Worm (Caenorhabditis elegans) whole organism, young adult: ENCODE data around the gene hrg-2.

Source experiments
- F22D6.2 ChIP-seq: sonication (generic microtip); optimal IDR thresholded peaks from 2 replicates; lab custom pipeline; 2016; ENCODE audit warnings: mild to moderate bottlenecking, missing genetic modification characterization, missing compliant biosample characterization
- F33H1.4 ChIP-seq: fragments of 200-800 bp; sonication (Bioruptor generic); IDR thresholded peaks from 2 replicates; pipeline ENCODE4 v1.3.6; 2022; ENCODE audit warnings: missing genetic modification reagents, missing genetic modification characterization, missing compliant biosample characterization
- F39B2.1 ChIP-seq: fragments of 200-800 bp; sonication (Bioruptor generic); IDR thresholded peaks from 2 replicates; pipeline ENCODE4 v1.3.6; 2022; ENCODE audit warnings: missing genetic modification reagents, missing genetic modification characterization, missing compliant biosample characterization
- F52B5.7 ChIP-seq: sonication (generic microtip); optimal IDR thresholded peaks from 2 replicates; lab custom pipeline; 2016; ENCODE audit warnings: mild to moderate bottlenecking, missing genetic modification characterization, missing compliant biosample characterization
- K12H6.12 ChIP-seq: fragments of 200-800 bp; sonication (Bioruptor generic); optimal IDR thresholded peaks from 2 replicates; lab custom pipeline; 2018; ENCODE audit warnings: mild to moderate bottlenecking, missing genetic modification characterization, missing compliant biosample characterization
- T26A5.8 ChIP-seq: sonication (generic microtip); optimal IDR thresholded peaks from 2 replicates; lab custom pipeline; 2016; ENCODE audit warnings: missing genetic modification characterization, missing compliant biosample characterization
- Y95B8A.8 ChIP-seq: fragments of 200-800 bp; sonication (Bioruptor generic); IDR thresholded peaks from 2 replicates; pipeline ENCODE4 v1.3.6; 2022; ENCODE audit warnings: missing genetic modification reagents, missing genetic modification characterization, missing compliant biosample characterization
- ama-1 ChIP-seq, 3 experiments: fragments of 150-350 bp in 1 of 3; sonication (generic microtip) in 2 of 3; optimal IDR thresholded peaks; 2 replicates each; lab custom pipeline; 2014 to 2018; ENCODE audit warnings: missing biosample characterization in 2 of 3, missing genetic modification characterization in 2 of 3, missing genetic modification reagents in 2 of 3
- aptf-2 ChIP-seq: fragments of 200-800 bp; sonication (Bioruptor generic); conservative IDR thresholded peaks from 2 replicates; pipeline ENCODE4 v1.3.6; 2022; ENCODE audit warnings: missing genetic modification reagents, missing genetic modification characterization, missing compliant biosample characterization
- atf-7 ChIP-seq: sonication (generic microtip); optimal IDR thresholded peaks from 2 replicates; lab custom pipeline; 2017; ENCODE audit warnings: mild to moderate bottlenecking, missing genetic modification characterization, missing compliant biosample characterization
- attf-3 ChIP-seq: fragments of 200-800 bp; sonication (Bioruptor generic); conservative IDR thresholded peaks from 2 replicates; pipeline ENCODE4 v1.3.6; 2022; ENCODE audit warnings: missing genetic modification reagents, missing genetic modification characterization, missing compliant biosample characterization
- attf-5 ChIP-seq: fragments of 200-800 bp; sonication (Bioruptor generic); optimal IDR thresholded peaks from 2 replicates; lab custom pipeline; 2018; ENCODE audit warnings: mild to moderate bottlenecking, missing genetic modification characterization, missing compliant biosample characterization
- ceh-100 ChIP-seq: fragments of 200-800 bp; sonication (Bioruptor generic); IDR thresholded peaks from 2 replicates; pipeline ENCODE4 v1.3.6; 2022; ENCODE audit warnings: missing genetic modification reagents, missing genetic modification characterization, missing compliant biosample characterization
- ceh-27 ChIP-seq: fragments of 200-800 bp; sonication (Bioruptor generic); optimal IDR thresholded peaks from 2 replicates; lab custom pipeline; 2018; ENCODE audit warnings: mild to moderate bottlenecking, missing genetic modification characterization, moderate library complexity, missing compliant biosample characterization
- die-1 ChIP-seq: sonication (generic microtip); optimal IDR thresholded peaks from 2 replicates; lab custom pipeline; 2016; ENCODE audit warnings: missing genotype, mild to moderate bottlenecking, missing genetic modification characterization, missing compliant biosample characterization
- dpff-1 ChIP-seq: sonication (generic microtip); optimal IDR thresholded peaks from 2 replicates; lab custom pipeline; 2017; ENCODE audit warnings: mild to moderate bottlenecking, missing genetic modification characterization, missing compliant biosample characterization
- dpl-1 ChIP-seq: fragments of 150-350 bp; optimal IDR thresholded peaks from 2 replicates; lab custom pipeline; 2014; ENCODE audit warnings: missing biosample characterization, missing genetic modification reagents, missing genetic modification characterization
- efl-1 ChIP-seq: fragments of 150-350 bp; optimal IDR thresholded peaks from 2 replicates; lab custom pipeline; 2014; ENCODE audit warnings: missing biosample characterization, missing genetic modification reagents, missing genetic modification characterization
- egrh-3 ChIP-seq: fragments of 200-800 bp; sonication (Bioruptor generic); IDR thresholded peaks from 2 replicates; pipeline ENCODE4 v1.3.6; 2022; ENCODE audit warnings: missing genetic modification reagents, missing genetic modification characterization, missing compliant biosample characterization
- fkh-3 ChIP-seq: sonication (generic microtip); optimal IDR thresholded peaks from 2 replicates; lab custom pipeline; 2016; ENCODE audit warnings: mild to moderate bottlenecking, missing genetic modification characterization, missing compliant biosample characterization
- hmg-1.2 ChIP-seq: fragments of 200-800 bp; sonication (Bioruptor generic); IDR thresholded peaks from 2 replicates; pipeline ENCODE4 v1.3.6; 2022; ENCODE audit warnings: missing genetic modification reagents, missing genetic modification characterization, missing compliant biosample characterization
- hmg-20 ChIP-seq: fragments of 200-800 bp; sonication (Bioruptor generic); IDR thresholded peaks from 2 replicates; pipeline ENCODE4 v1.3.6; 2022; ENCODE audit warnings: missing genetic modification reagents, missing genetic modification characterization, missing compliant biosample characterization
- lin-26 ChIP-seq: fragments of 200-800 bp; sonication (Bioruptor generic); IDR thresholded peaks from 2 replicates; pipeline ENCODE4 v1.3.6; 2022; ENCODE audit warnings: missing genetic modification reagents, missing genetic modification characterization, missing compliant biosample characterization
- lin-40 ChIP-seq: sonication (generic microtip); optimal IDR thresholded peaks from 2 replicates; lab custom pipeline; 2016; ENCODE audit warnings: missing genetic modification characterization, mild to moderate bottlenecking, missing compliant biosample characterization, missing genotype, missing genetic modification reagents
- madf-10 ChIP-seq: sonication (generic microtip); optimal IDR thresholded peaks from 2 replicates; lab custom pipeline; 2016; ENCODE audit warnings: mild to moderate bottlenecking, missing genetic modification characterization, missing compliant biosample characterization
- madf-6 ChIP-seq: fragments of 200-800 bp; sonication (Bioruptor generic); IDR thresholded peaks from 2 replicates; pipeline ENCODE4 v1.3.6; 2022; ENCODE audit warnings: missing genetic modification reagents, missing genetic modification characterization, missing compliant biosample characterization
- nfyb-1 ChIP-seq: fragments of 200-800 bp; sonication (Bioruptor generic); IDR thresholded peaks from 2 replicates; pipeline ENCODE4 v1.3.6; 2022; ENCODE audit warnings: missing genetic modification reagents, missing genetic modification characterization, missing compliant biosample characterization
- nhr-120 ChIP-seq: fragments of 200-800 bp; sonication (Bioruptor generic); IDR thresholded peaks from 2 replicates; pipeline ENCODE4 v1.3.6; 2022; ENCODE audit warnings: missing genetic modification characterization, missing compliant biosample characterization
- repo-1 ChIP-seq: sonication (generic microtip); optimal IDR thresholded peaks from 2 replicates; lab custom pipeline; 2017; ENCODE audit warnings: mild to moderate bottlenecking, missing genetic modification characterization, missing compliant biosample characterization
- sdz-38 ChIP-seq: sonication (generic microtip); optimal IDR thresholded peaks from 2 replicates; lab custom pipeline; 2016; ENCODE audit warnings: missing genotype, missing genetic modification characterization, missing compliant biosample characterization
- sea-2 ChIP-seq: fragments of 200-800 bp; sonication (Bioruptor generic); IDR thresholded peaks from 2 replicates; pipeline ENCODE4 v1.3.6; 2022; ENCODE audit warnings: missing genetic modification characterization, missing compliant biosample characterization
- unc-62 ChIP-seq: fragments of 150-350 bp; optimal IDR thresholded peaks from 2 replicates; lab custom pipeline; 2014; ENCODE audit warnings: missing biosample characterization, missing genetic modification reagents, missing genetic modification characterization
- zfh-2 ChIP-seq: fragments of 200-800 bp; sonication (Bioruptor generic); conservative IDR thresholded peaks from 2 replicates; pipeline ENCODE4 v1.3.6; 2022; ENCODE audit warnings: missing genetic modification reagents, missing genetic modification characterization, missing compliant biosample characterization
- ztf-22 ChIP-seq: fragments of 200-800 bp; sonication (Bioruptor generic); optimal IDR thresholded peaks from 2 replicates; lab custom pipeline; 2018; ENCODE audit warnings: mild to moderate bottlenecking, missing genetic modification characterization, moderate library complexity, missing compliant biosample characterization
- ztf-25 ChIP-seq: fragments of 200-800 bp; sonication (Bioruptor generic); IDR thresholded peaks from 2 replicates; pipeline ENCODE4 v1.3.6; 2022; ENCODE audit warnings: missing genetic modification reagents, missing genetic modification characterization, missing compliant biosample characterization
- ztf-28 ChIP-seq: fragments of 200-800 bp; sonication (Bioruptor generic); IDR thresholded peaks from 2 replicates; pipeline ENCODE4 v1.3.6; 2022; ENCODE audit warnings: missing genetic modification reagents, missing genetic modification characterization, missing compliant biosample characterization
- ztf-3 ChIP-seq: fragments of 200-800 bp; sonication (Bioruptor generic); optimal IDR thresholded peaks from 2 replicates; lab custom pipeline; 2018; ENCODE audit warnings: mild to moderate bottlenecking, missing genetic modification characterization, missing compliant biosample characterization

The hrg-2 gene

ce11 chrV:12410416-12411001, at the start of gene hrg-2:
TSS of gene hrg-2 (minus strand) at chrV:12410513.
- TF ChIP-seq ceh-27 (GFP tag; lab: Kevin White, UChicago): no peak
- TF ChIP-seq Y95B8A.8 (GFP tag; lab: Robert Waterston, UW): no peak
- TF ChIP-seq ztf-22 (GFP tag; lab: Kevin White, UChicago): no peak
- no peak for TF ChIP-seq F22D6.2
- no peak for TF ChIP-seq K12H6.12
- no peak for TF ChIP-seq nhr-120
- no peak for TF ChIP-seq nfyb-1 (GFP tag; lab: Robert Waterston, UW)
- TF ChIP-seq F52B5.7 (tag; lab: Kevin White, UChicago): no peak
- TF ChIP-seq ama-1 (optimal IDR thresholded peaks at IDR 0.05; lab: Kevin White, UChicago): no peak
- no peak for TF ChIP-seq ama-1 (GFP tag; optimal IDR thresholded peaks at IDR 0.05; lab: Kevin White, UChicago)
- TF ChIP-seq ztf-28 (GFP tag; lab: Robert Waterston, UW): no peak
- TF ChIP-seq lin-40: no peak
- no peak for TF ChIP-seq ceh-100 (GFP tag; lab: Robert Waterston, UW)

ce11 chrV:12455695-12456094, 45.4 kb upstream of the hrg-2 start:
- no peak for TF ChIP-seq ceh-100 (GFP tag; lab: Robert Waterston, UW)
- TF ChIP-seq aptf-2 (GFP tag; lab: Robert Waterston, UW): no peak
- TF ChIP-seq ama-1 (optimal IDR thresholded peaks at IDR 0.05; lab: Kevin White, UChicago): no peak
- no peak for TF ChIP-seq ama-1 (GFP tag; optimal IDR thresholded peaks at IDR 0.05; lab: Kevin White, UChicago)
- no peak for TF ChIP-seq attf-5 (GFP tag; lab: Kevin White, UChicago)
- 0 out of 2 replicates have a peak, but pooled peaks have one; percentile 4 for TF ChIP-seq hmg-1.2
- TF ChIP-seq dpff-1 (tag; lab: Kevin White, UChicago): no peak
- peak; percentile 81; the same call in 1 of the 2 replicates for TF ChIP-seq egrh-3 (GFP tag; lab: Robert Waterston, UW)

DNA sequence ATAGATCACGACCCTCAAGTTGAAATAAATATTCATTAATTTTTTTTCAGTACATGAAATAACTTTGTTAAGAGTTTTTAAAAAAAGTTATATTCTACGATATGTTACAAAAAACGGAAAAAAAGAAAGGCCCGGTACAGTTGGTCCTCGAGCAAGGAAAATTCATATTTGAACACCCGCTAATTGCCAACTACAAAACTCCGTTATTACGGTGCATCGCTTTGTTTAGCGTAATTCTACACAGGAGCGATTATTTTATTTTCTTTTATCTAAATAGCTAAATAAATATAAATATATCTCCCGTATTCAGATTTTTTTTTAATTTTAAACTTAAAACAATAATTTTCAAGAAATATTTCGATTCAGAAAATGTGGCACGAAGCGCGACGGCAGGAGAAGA, 40.1 kb upstream of the hrg-2 start, which contains the start of gene F28C1.1:
Gene F28C1.1 (plus strand): TSS at position 365 of the 400 bp plus-strand sequence.
- peak; percentile 51 for TF ChIP-seq efl-1 (GFP tag; lab: Kevin White, UChicago)
- TF ChIP-seq sea-2 (GFP tag; lab: Robert Waterston, UW): no peak
- no peak for TF ChIP-seq unc-62 (GFP tag; lab: Kevin White, UChicago)
- TF ChIP-seq attf-3 (GFP tag; lab: Robert Waterston, UW): peak; percentile 93
- TF ChIP-seq madf-6 (GFP tag; lab: Robert Waterston, UW): no peak
- peak; percentile 7 for TF ChIP-seq dpl-1 (GFP tag; lab: Kevin White, UChicago)

DNA sequence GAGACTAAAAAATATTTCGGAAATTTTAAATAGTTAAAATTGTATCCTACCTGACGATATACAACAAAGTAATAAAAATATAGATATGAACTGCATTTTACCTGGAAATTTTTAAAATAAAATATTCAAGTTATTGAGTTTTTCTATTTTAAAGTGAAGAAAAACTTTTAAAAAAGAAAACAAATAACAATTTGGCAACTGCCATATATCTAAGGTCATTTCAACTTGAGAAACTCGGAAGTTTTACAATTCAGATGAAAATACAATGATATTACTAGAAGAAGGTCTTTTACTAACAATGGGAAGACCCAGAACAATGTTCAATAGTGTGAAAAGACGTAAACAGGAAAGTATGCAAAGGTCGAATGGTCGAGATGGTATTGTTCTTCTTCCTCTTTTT, 39.6 kb upstream of the hrg-2 start, which contains the start of gene C54D10.10:
Gene C54D10.10 (minus strand): TSS at position 101 of the 400 bp plus-strand sequence.
- TF ChIP-seq atf-7 (tag; lab: Kevin White, UChicago) (no peak), madf-10 (tag; lab: Kevin White, UChicago) (no peak)
- TF ChIP-seq, all 124 proteins: peak for 0

- no peak for TF ChIP-seq F33H1.4 (GFP tag; lab: Robert Waterston, UW)
- no peak for TF ChIP-seq lin-26 (GFP tag; lab: Robert Waterston, UW)
- no peak for TF ChIP-seq repo-1 (tag; lab: Kevin White, UChicago)
- no peak for TF ChIP-seq zfh-2 (GFP tag; lab: Robert Waterston, UW)
- TF ChIP-seq die-1 (tag; lab: Kevin White, UChicago): no peak
- TF ChIP-seq ztf-3 (GFP tag; lab: Kevin White, UChicago): no peak
- TF ChIP-seq ama-1 (optimal IDR thresholded peaks at IDR 0.05; lab: Kevin White, UChicago): no peak
- TF ChIP-seq ama-1 (GFP tag; optimal IDR thresholded peaks at IDR 0.05; lab: Kevin White, UChicago): no peak
- TF ChIP-seq T26A5.8 (tag; lab: Kevin White, UChicago): no peak
- TF ChIP-seq hmg-20 (GFP tag; lab: Robert Waterston, UW): no peak
- TF ChIP-seq lin-40: no peak
- no peak for TF ChIP-seq ztf-25 (GFP tag; lab: Robert Waterston, UW)
- TF ChIP-seq F39B2.1: no peak
- no peak for TF ChIP-seq sdz-38 (tag; lab: Kevin White, UChicago)
- TF ChIP-seq fkh-3 (tag; lab: Kevin White, UChicago): no peak
Measured at ce11 chrV:12446895-12447294, 36.6 kb upstream of the hrg-2 start, which contains the start of the genes pals-38 and C54D10.9. TSS of gene pals-38 (minus strand) at chrV:12446995. TSS of gene C54D10.9 (plus strand) at chrV:12447153.
